Worm (Caenorhabditis elegans): Measurements from ENCODE around the gene gcy-7.

The gcy-7 gene

ce11 chrV:8383716-8384115 is 3.4 kb upstream of the gcy-7 start, which contains the start of gene F52E1.14:
Gene F52E1.14, plus strand, starts transcription at chrV:8383922.
- TF ChIP-seq unc-62 (GFP tag; optimal IDR thresholded peaks at IDR 0.05): no peak

ce11 chrV:8384809-8385208 is 2.3 kb upstream of the gcy-7 start:
- no peak for TF ChIP-seq unc-62 (GFP tag; optimal IDR thresholded peaks at IDR 0.05)

ce11 chrV:8385879-8386530 is 1.2 kb upstream of the gcy-7 start, which contains the start of gene hsp-17:
Gene hsp-17, minus strand, starts transcription at chrV:8385929.
- no peak for TF ChIP-seq unc-62 (GFP tag; optimal IDR thresholded peaks at IDR 0.05)

ce11 chrV:8389307-8389706 is 2.2 kb downstream of the gcy-7 start:
- no peak for TF ChIP-seq unc-62 (GFP tag; optimal IDR thresholded peaks at IDR 0.05)

ce11 chrV:8394357-8394850 is 7.2 kb downstream of the gcy-7 start, which contains the start of the genes pho-6 and F52E1.3:
Gene pho-6, minus strand, starts transcription at chrV:8394457.
Gene F52E1.3, plus strand, starts transcription at chrV:8394800.
- TF ChIP-seq unc-62 (GFP tag; optimal IDR thresholded peaks at IDR 0.05): no peak

- TF ChIP-seq unc-62 (GFP tag; optimal IDR thresholded peaks at IDR 0.05): no peak
Observed at ce11 chrV:8400808-8401207, 13.7 kb downstream of the gcy-7 start.

ce11 chrV:8401267-8401666 is 14.1 kb downstream of the gcy-7 start:
- TF ChIP-seq unc-62 (GFP tag; optimal IDR thresholded peaks at IDR 0.05): no peak

ce11 chrV:8402392-8402791 is 15.2 kb downstream of the gcy-7 start, which contains the start of gene F52E1.9:
Gene F52E1.9, minus strand, starts transcription at chrV:8402669.
- TF ChIP-seq unc-62 (GFP tag; optimal IDR thresholded peaks at IDR 0.05): no peak

ce11 chrV:8403152-8403551 is 16.0 kb downstream of the gcy-7 start:
- no peak for TF ChIP-seq unc-62 (GFP tag; optimal IDR thresholded peaks at IDR 0.05)

ce11 chrV:8403916-8404315 is 16.8 kb downstream of the gcy-7 start:
- TF ChIP-seq unc-62 (GFP tag; optimal IDR thresholded peaks at IDR 0.05): no peak

ce11 chrV:8404339-8404738 is 17.2 kb downstream of the gcy-7 start:
- no peak for TF ChIP-seq unc-62 (GFP tag; optimal IDR thresholded peaks at IDR 0.05)

- TF ChIP-seq unc-62 (GFP tag; optimal IDR thresholded peaks at IDR 0.05): no peak
Observed at ce11 chrV:8406155-8406554, 19.0 kb downstream of the gcy-7 start.

ce11 chrV:8406911-8407310 is 19.8 kb downstream of the gcy-7 start:
- no peak for TF ChIP-seq unc-62 (GFP tag; optimal IDR thresholded peaks at IDR 0.05)

- no peak for TF ChIP-seq unc-62 (GFP tag; optimal IDR thresholded peaks at IDR 0.05)
Observed at ce11 chrV:8409594-8409993, 22.4 kb downstream of the gcy-7 start.

ce11 chrV:8410406-8410805 is 23.2 kb downstream of the gcy-7 start, which contains the start of gene F52E1.2:
Gene F52E1.2, plus strand, starts transcription at chrV:8410595.
- no peak for TF ChIP-seq unc-62 (GFP tag; optimal IDR thresholded peaks at IDR 0.05)

ce11 chrV:8413432-8414021 is 26.4 kb downstream of the gcy-7 start, which contains the start of gene vha-18:
Gene vha-18, minus strand, starts transcription at chrV:8413482.
- no peak for TF ChIP-seq unc-62 (GFP tag; optimal IDR thresholded peaks at IDR 0.05)

Measured in whole organism, dauer.